Fruit fly (Drosophila melanogaster) whole organism, embryonic: ENCODE measurements around the gene Sec24CD.

Experiments used
- Blimp-1 ChIP-seq: fragments of 200-800 bp; sonication (Bioruptor generic); optimal IDR thresholded peaks from 3 replicates; lab custom pipeline; 2018; ENCODE audit warnings: missing biosample characterization, missing genetic modification characterization, mild to moderate bottlenecking, moderate library complexity, missing genetic modification reagents
- CG2712 ChIP-seq: fragments of 200-800 bp; optimal IDR thresholded peaks from 3 replicates; lab custom pipeline; 2019; ENCODE audit warnings: missing biosample characterization, mild to moderate bottlenecking, missing genetic modification characterization, moderate library complexity
- CG30020 ChIP-seq: fragments of 200-800 bp; optimal IDR thresholded peaks from 2 replicates; lab custom pipeline; 2019; ENCODE audit warnings: missing biosample characterization, mild to moderate bottlenecking, missing genetic modification characterization, moderate library complexity
- CG32532 ChIP-seq: fragments of 200-800 bp; sonication (Bioruptor generic); IDR thresholded peaks from 2 replicates; pipeline ENCODE4 v1.3.6; 2022; ENCODE audit warnings: missing biosample characterization, missing genetic modification characterization
- CG33213 ChIP-seq: fragments of 200-800 bp; sonication (Bioruptor generic); optimal IDR thresholded peaks from 3 replicates; lab custom pipeline; 2016; ENCODE audit warnings: missing biosample characterization, missing genetic modification characterization
- CG33557 ChIP-seq: fragments of 200-800 bp; sonication (Bioruptor generic); optimal IDR thresholded peaks from 2 replicates; lab custom pipeline; 2019; ENCODE audit warnings: missing biosample characterization, mild to moderate bottlenecking, missing genetic modification characterization, moderate library complexity
- CG3407 ChIP-seq: fragments of 200-800 bp; sonication (Bioruptor generic); optimal IDR thresholded peaks from 2 replicates; lab custom pipeline; 2018; ENCODE audit warnings: missing biosample characterization, mild to moderate bottlenecking, missing genetic modification characterization
- CG5180 ChIP-seq: fragments of 200-800 bp; sonication (Bioruptor generic); optimal IDR thresholded peaks from 3 replicates; lab custom pipeline; 2017; ENCODE audit warnings: missing biosample characterization, missing genetic modification characterization, mild to moderate bottlenecking, moderate library complexity, missing genetic modification reagents
- CG7839 ChIP-seq: fragments of 200-800 bp; sonication (Bioruptor generic); optimal IDR thresholded peaks from 3 replicates; lab custom pipeline; 2018; ENCODE audit warnings: missing biosample characterization, mild to moderate bottlenecking, missing genetic modification characterization, moderate library complexity
- CG7987 ChIP-seq: fragments of 200-800 bp; sonication (Bioruptor generic); optimal IDR thresholded peaks from 2 replicates; lab custom pipeline; 2018; ENCODE audit warnings: missing biosample characterization, mild to moderate bottlenecking, missing genetic modification characterization, moderate library complexity
- CG8924 ChIP-seq: fragments of 200-800 bp; optimal IDR thresholded peaks from 3 replicates; lab custom pipeline; 2019; ENCODE audit warnings: missing biosample characterization, mild to moderate bottlenecking, missing genetic modification characterization, moderate library complexity
- Dll ChIP-seq: fragments of 200-800 bp; sonication (Bioruptor generic); IDR thresholded peaks from 4 replicates; pipeline ENCODE4 v1.3.6; 2022; ENCODE audit warnings: missing biosample characterization, missing genetic modification characterization; ENCODE audit not compliant: partially characterized antibody
- Doc3 ChIP-seq: fragments of 200-800 bp; sonication (Bioruptor generic); IDR thresholded peaks from 3 replicates; pipeline ENCODE4 v1.3.6; 2022; ENCODE audit warnings: missing biosample characterization, missing genetic modification characterization; ENCODE audit not compliant: partially characterized antibody
- E2f1 ChIP-seq: fragments of 200-800 bp; sonication (Bioruptor generic); IDR thresholded peaks from 2 replicates; pipeline ENCODE4 v1.3.6; 2022; ENCODE audit warnings: missing biosample characterization, missing genetic modification characterization
- Gsc ChIP-seq: fragments of 200-800 bp; sonication (Bioruptor generic); IDR thresholded peaks from 2 replicates; pipeline ENCODE4 v1.3.6; 2022; ENCODE audit warnings: missing biosample characterization, missing genetic modification characterization
- Hr3 ChIP-seq: fragments of 200-800 bp; sonication (Bioruptor generic); optimal IDR thresholded peaks from 3 replicates; lab custom pipeline; 2016; ENCODE audit warnings: missing biosample characterization, missing genetic modification characterization
- MBD-R2 ChIP-seq: fragments of 200-800 bp; sonication (Bioruptor generic); IDR thresholded peaks from 2 replicates; pipeline ENCODE4 v1.3.6; 2022; ENCODE audit warnings: missing biosample characterization, missing genetic modification characterization
- MTF-1 ChIP-seq: fragments of 200-800 bp; sonication (Bioruptor generic); optimal IDR thresholded peaks from 2 replicates; lab custom pipeline; 2018; ENCODE audit warnings: missing biosample characterization, mild to moderate bottlenecking, missing genetic modification characterization, borderline replicate concordance
- Myb ChIP-seq: fragments of 200-800 bp; sonication (Bioruptor generic); optimal IDR thresholded peaks from 2 replicates; lab custom pipeline; 2016; ENCODE audit warnings: missing biosample characterization, missing genetic modification characterization
- Nf-YA ChIP-seq: fragments of 200-800 bp; sonication (Bioruptor generic); IDR thresholded peaks from 2 replicates; pipeline ENCODE4 v1.3.6; 2022; ENCODE audit warnings: missing biosample characterization, missing genetic modification characterization
- Rx ChIP-seq: fragments of 200-800 bp; sonication (Bioruptor generic); IDR thresholded peaks from 2 replicates; pipeline ENCODE4 v1.3.6; 2022; ENCODE audit warnings: missing biosample characterization, missing genetic modification characterization
- Sin3A ChIP-seq: fragments of >200 bp; optimal IDR thresholded peaks from 2 replicates; lab custom pipeline; 2018
- ab ChIP-seq: fragments of 200-800 bp; sonication (Bioruptor generic); optimal IDR thresholded peaks from 2 replicates; lab custom pipeline; 2016; ENCODE audit warnings: missing biosample characterization, missing genetic modification characterization
- bowl ChIP-seq: fragments of 200-800 bp; sonication (Bioruptor generic); IDR thresholded peaks from 2 replicates; pipeline ENCODE4 v1.3.6; 2022; ENCODE audit warnings: missing biosample characterization, missing genetic modification characterization
- cas ChIP-seq: fragments of 200-800 bp; sonication (Bioruptor generic); IDR thresholded peaks from 2 replicates; pipeline ENCODE4 v1.3.6; 2022; ENCODE audit warnings: missing biosample characterization, missing genetic modification characterization
- disco-r ChIP-seq: fragments of 200-800 bp; sonication (Bioruptor generic); optimal IDR thresholded peaks from 2 replicates; lab custom pipeline; 2016; ENCODE audit warnings: missing biosample characterization, missing genetic modification characterization
- esg ChIP-seq: fragments of 200-800 bp; sonication (Bioruptor generic); conservative IDR thresholded peaks from 2 replicates; pipeline ENCODE4 v1.3.6; 2022; ENCODE audit warnings: missing biosample characterization, missing genetic modification characterization
- eyg ChIP-seq: fragments of 200-800 bp; sonication (Bioruptor generic); optimal IDR thresholded peaks from 3 replicates; lab custom pipeline; 2016; ENCODE audit warnings: missing biosample characterization, missing genetic modification characterization
- fd96Cb ChIP-seq: fragments of 200-800 bp; sonication (Bioruptor generic); optimal IDR thresholded peaks from 2 replicates; lab custom pipeline; 2018; ENCODE audit warnings: missing biosample characterization, mild to moderate bottlenecking, missing genetic modification characterization, moderate library complexity
- fru ChIP-seq: fragments of >200 bp; optimal IDR thresholded peaks from 2 replicates; lab custom pipeline; 2017
- grau ChIP-seq: fragments of 200-800 bp; optimal IDR thresholded peaks from 3 replicates; lab custom pipeline; 2019; ENCODE audit warnings: missing biosample characterization, mild to moderate bottlenecking, missing genetic modification characterization, moderate library complexity
- gt ChIP-seq: fragments of 200-800 bp; sonication (Bioruptor generic); IDR thresholded peaks from 2 replicates; pipeline ENCODE4 v1.3.6; 2022; ENCODE audit warnings: missing biosample characterization, missing genetic modification characterization
- kay ChIP-seq: fragments of 200-800 bp; sonication (Bioruptor generic); optimal IDR thresholded peaks from 2 replicates; lab custom pipeline; 2016; ENCODE audit warnings: missing biosample characterization, missing genetic modification characterization
- lbe ChIP-seq: fragments of 200-800 bp; sonication (Bioruptor generic); optimal IDR thresholded peaks from 2 replicates; lab custom pipeline; 2016; ENCODE audit warnings: missing biosample characterization, mild to moderate bottlenecking, missing genetic modification characterization
- lola ChIP-seq, 3 experiments: fragments of >200 bp in 2 of 3; fragments of 200-800 bp in 1 of 3; sonication (Bioruptor generic) in 1 of 3; optimal IDR thresholded peaks; 2 replicates each; lab custom pipeline; 2017 to 2019; ENCODE audit warnings: missing biosample characterization in 3 of 3, missing genetic modification characterization in 3 of 3, mild to moderate bottlenecking in 1 of 3, moderate library complexity in 1 of 3
- mirr ChIP-seq: fragments of 200-800 bp; sonication (Bioruptor generic); optimal IDR thresholded peaks from 3 replicates; lab custom pipeline; 2018; ENCODE audit warnings: missing biosample characterization, mild to moderate bottlenecking, missing genetic modification characterization
- nau ChIP-seq: fragments of 200-800 bp; sonication (Bioruptor generic); optimal IDR thresholded peaks from 3 replicates; lab custom pipeline; 2017; ENCODE audit warnings: missing biosample characterization, mild to moderate bottlenecking, missing genetic modification characterization, missing genetic modification reagents
- nerfin-2 ChIP-seq: fragments of 200-800 bp; sonication (Bioruptor generic); IDR thresholded peaks from 2 replicates; pipeline ENCODE4 v1.3.6; 2022; ENCODE audit warnings: missing biosample characterization, missing genetic modification characterization; ENCODE audit not compliant: partially characterized antibody
- odd ChIP-seq: fragments of 200-800 bp; sonication (Bioruptor generic); optimal IDR thresholded peaks from 2 replicates; lab custom pipeline; 2017; ENCODE audit warnings: missing biosample characterization, mild to moderate bottlenecking, missing genetic modification characterization
- onecut ChIP-seq: fragments of 200-800 bp; sonication (Bioruptor generic); IDR thresholded peaks from 2 replicates; pipeline ENCODE4 v1.3.6; 2022; ENCODE audit warnings: missing biosample characterization, missing genetic modification characterization
- pros ChIP-seq: fragments of 200-800 bp; sonication (Bioruptor generic); optimal IDR thresholded peaks from 3 replicates; lab custom pipeline; 2019; ENCODE audit warnings: missing biosample characterization, mild to moderate bottlenecking, missing genetic modification characterization, moderate library complexity
- psq ChIP-seq: fragments of 200-800 bp; sonication (Bioruptor generic); optimal IDR thresholded peaks from 2 replicates; lab custom pipeline; 2017; ENCODE audit warnings: missing biosample characterization, missing genetic modification characterization
- rib ChIP-seq: fragments of 200-800 bp; sonication (Bioruptor generic); IDR thresholded peaks from 2 replicates; pipeline ENCODE4 v1.3.6; 2022; ENCODE audit warnings: missing biosample characterization, missing genetic modification characterization
- sc ChIP-seq, 3 experiments: fragments of >200 bp in 2 of 3; fragments of 200-800 bp in 1 of 3; sonication (Bioruptor generic) in 1 of 3; optimal IDR thresholded peaks; 2 replicates in 2 of 3; 3 replicates in 1 of 3; lab custom pipeline; 2017; ENCODE audit warnings: mild to moderate bottlenecking in 1 of 3, missing biosample characterization in 1 of 3, missing genetic modification characterization in 1 of 3, missing genetic modification reagents in 1 of 3
- sr ChIP-seq: fragments of 200-800 bp; sonication (Bioruptor generic); IDR thresholded peaks from 3 replicates; pipeline ENCODE4 v1.3.6; 2022; ENCODE audit warnings: missing biosample characterization, missing genetic modification characterization
- tgo ChIP-seq: fragments of 200-800 bp; sonication (Bioruptor generic); IDR thresholded peaks from 3 replicates; pipeline ENCODE4 v1.3.6; 2022; ENCODE audit warnings: missing biosample characterization, missing genetic modification characterization
- unpg ChIP-seq: fragments of 200-800 bp; sonication (Bioruptor generic); optimal IDR thresholded peaks from 3 replicates; lab custom pipeline; 2018; ENCODE audit warnings: missing biosample characterization, mild to moderate bottlenecking, missing genetic modification characterization, moderate library complexity
- usp ChIP-seq: fragments of >200 bp; optimal IDR thresholded peaks from 2 replicates; lab custom pipeline; 2017; ENCODE audit warnings: missing biosample characterization, missing genetic modification characterization
- vnd ChIP-seq: fragments of 200-800 bp; sonication (Bioruptor generic); IDR thresholded peaks from 3 replicates; pipeline ENCODE4 v1.3.6; 2022; ENCODE audit warnings: missing biosample characterization, missing genetic modification characterization; ENCODE audit not compliant: partially characterized antibody

Sec24CD gene

dm6 chr2L:2202853-2203717 is 33.6 kb downstream of the Sec24CD start (continued):
- TF ChIP-seq kay (GFP tag; lab: Kevin White, UChicago) (peak; percentile 39), esg (GFP tag; lab: Robert Waterston, UW) (no peak), nau (GFP tag; lab: Kevin White, UChicago) (no peak), E2f1 (GFP tag; lab: Robert Waterston, UW) (no peak), lola (GFP tag; optimal IDR thresholded peaks at IDR 0.05; lab: Kevin White, UChicago) (no peak), disco-r (GFP tag; lab: Kevin White, UChicago) (no peak), bowl (GFP tag; lab: Robert Waterston, UW) (peak; percentile 53; the same call in 1 of the 2 replicates), fru (no peak), sr (0 out of 3 replicates have a peak, but pooled peaks have one; percentile 25), Doc3 (GFP tag; lab: Robert Waterston, UW) (no peak), fd96Cb (no peak), lbe (GFP tag; lab: Kevin White, UChicago) (peak; percentile 27), Dll (peak; percentile 34; the same call in 2 of the 4 replicates), Blimp-1 (GFP tag; lab: Kevin White, UChicago) (peak; percentile 87), odd (GFP tag; lab: Kevin White, UChicago) (no peak), pros (peak; percentile 65), sc (optimal IDR thresholded peaks at IDR 0.05; lab: Kevin White, UChicago) (no peak), sc (GFP tag; optimal IDR thresholded peaks at IDR 0.05; lab: Kevin White, UChicago) (no peak), unpg (GFP tag; lab: Kevin White, UChicago) (no peak), CG30020 (tag; lab: Kevin White, UChicago) (no peak), tgo (no peak), MBD-R2 (peak; percentile 22; the same call in 1 of the 2 replicates), CG2712 (tag; lab: Kevin White, UChicago) (peak; percentile 27), eyg (GFP tag; lab: Kevin White, UChicago) (no peak), CG8924 (tag; lab: Kevin White, UChicago) (no peak), nerfin-2 (GFP tag; lab: Robert Waterston, UW) (0 out of 2 replicates have a peak, but pooled peaks have one; percentile 40), CG5180 (GFP tag; lab: Kevin White, UChicago) (peak; percentile 32), Nf-YA (GFP tag; lab: Robert Waterston, UW) (no peak), psq (GFP tag; lab: Kevin White, UChicago) (peak; percentile 28), Rx (GFP tag; lab: Robert Waterston, UW) (no peak), usp (GFP tag; lab: Kevin White, UChicago) (no peak), ab (GFP tag; lab: Kevin White, UChicago) (peak; percentile 89), Hr3 (GFP tag; lab: Kevin White, UChicago) (no peak), cas (no peak), grau (tag; lab: Kevin White, UChicago) (peak; percentile 13), MTF-1 (GFP tag; lab: Kevin White, UChicago) (no peak), CG7839 (tag; lab: Kevin White, UChicago) (no peak), gt (GFP tag; lab: Robert Waterston, UW) (no peak), CG33213 (GFP tag; lab: Kevin White, UChicago) (no peak), CG32532 (GFP tag; lab: Robert Waterston, UW) (peak; percentile 45; the same call in 1 of the 2 replicates), CG3407 (GFP tag; lab: Kevin White, UChicago) (no peak), Sin3A (lab: Kevin White, UChicago) (no peak), Gsc (GFP tag; lab: Robert Waterston, UW) (no peak), CG33557 (no peak), vnd (GFP tag; lab: Robert Waterston, UW) (no peak), CG7987 (GFP tag; lab: Kevin White, UChicago) (peak; percentile 36), mirr (GFP tag; lab: Kevin White, UChicago) (peak; percentile 3), rib (GFP tag; lab: Robert Waterston, UW) (peak; percentile 70), onecut (GFP tag; lab: Robert Waterston, UW) (no peak), Myb (GFP tag; lab: Kevin White, UChicago) (no peak)
